Worm (Caenorhabditis elegans): Measurements from ENCODE around the gene srh-271.
A peak's percentile ranks its signal among the peaks of the same experiment; 100 is the strongest.

The srh-271 gene

ce11 chrV:2608352-2608751, 13.4 kb downstream of the srh-271 start, which contains the start of gene acr-17:
Gene acr-17, plus strand, starts transcription at chrV:2608652.
- TF ChIP-seq Y53F4B.3 (GFP tag; IDR thresholded peaks at IDR 0.05) (no peak), lir-1 (GFP tag; conservative IDR thresholded peaks at IDR 0.05) (no peak), ztf-22 (GFP tag; optimal IDR thresholded peaks at IDR 0.05) (no peak), repo-1 (tag; optimal IDR thresholded peaks at IDR 0.05) (no peak), lsl-1 (GFP tag; optimal IDR thresholded peaks at IDR 0.05) (no peak), ceh-40 (GFP tag; IDR thresholded peaks at IDR 0.05) (no peak), lag-1 (GFP tag; IDR thresholded peaks at IDR 0.05) (no peak), let-607 (tag; optimal IDR thresholded peaks at IDR 0.05) (no peak), rec-8 (tag; optimal IDR thresholded peaks at IDR 0.05) (no peak), somi-1 (GFP tag; optimal IDR thresholded peaks at IDR 0.05) (no peak), mcd-1 (GFP tag; IDR thresholded peaks at IDR 0.05) (no peak), ztf-28 (GFP tag; IDR thresholded peaks at IDR 0.05) (no peak), F57A8.1 (GFP tag; optimal IDR thresholded peaks at IDR 0.05) (no peak), B0035.1 (tag; optimal IDR thresholded peaks at IDR 0.05) (no peak), ztf-25 (GFP tag; IDR thresholded peaks at IDR 0.05) (no peak), K12H6.12 (tag; optimal IDR thresholded peaks at IDR 0.05) (no peak), snpc-4 (GFP tag; optimal IDR thresholded peaks at IDR 0.05) (no peak), snpc-4 (tag; optimal IDR thresholded peaks at IDR 0.05) (no peak), efl-1 (GFP tag; optimal IDR thresholded peaks at IDR 0.05) (no peak), ccch-3 (GFP tag; optimal IDR thresholded peaks at IDR 0.05) (no peak), aptf-3 (GFP tag; IDR thresholded peaks at IDR 0.05) (no peak)

DNA sequence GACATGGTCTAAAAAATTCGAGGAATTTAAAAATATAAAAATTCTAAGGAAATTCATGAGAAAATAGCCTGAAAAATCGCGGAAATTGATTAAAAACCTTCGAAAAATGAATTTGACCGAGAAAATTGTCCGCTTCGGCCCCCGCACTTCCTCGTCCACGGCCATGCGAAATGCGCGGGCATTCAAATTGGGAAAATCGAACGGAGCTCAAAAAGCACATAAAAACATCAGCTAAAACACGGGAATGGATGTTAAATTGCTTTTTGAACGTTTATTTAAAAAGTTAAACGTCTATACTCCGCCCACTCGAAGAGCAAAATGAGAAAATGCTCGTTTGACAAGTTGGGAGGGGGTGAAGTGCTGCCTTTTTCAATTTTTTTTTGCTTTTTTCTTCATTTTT, 18.7 kb downstream of the srh-271 start, which contains the start of gene F53E10.6:
Gene F53E10.6 (minus strand): TSS at position 8 of the 400 bp plus-strand sequence.
- TF ChIP-seq mcd-1 (GFP tag; IDR thresholded peaks at IDR 0.05): peak; percentile 71
- TF ChIP-seq F23B12.7 (tag; optimal IDR thresholded peaks at IDR 0.05; ENCODE audit: insufficient read depth): peak; percentile 2
- 0 out of 2 replicates have a peak, but pooled peaks have one; percentile 24 for TF ChIP-seq lir-1 (GFP tag; conservative IDR thresholded peaks at IDR 0.05)
- 0 out of 2 replicates have a peak, but pooled peaks have one; percentile 9 for TF ChIP-seq ztf-28 (GFP tag; IDR thresholded peaks at IDR 0.05)
- TF ChIP-seq efl-1 (GFP tag; optimal IDR thresholded peaks at IDR 0.05): peak; percentile 58
- TF ChIP-seq rcor-1 (GFP tag; IDR thresholded peaks at IDR 0.05): peak; percentile 34; the same call in 1 of the 2 replicates
- TF ChIP-seq nfya-2 (GFP tag; IDR thresholded peaks at IDR 0.05): no peak
- no peak for TF ChIP-seq mel-28 (tag; optimal IDR thresholded peaks at IDR 0.05; ENCODE audit: borderline replicate concordance)
- TF ChIP-seq madf-6 (GFP tag; IDR thresholded peaks at IDR 0.05): peak; percentile 62
- peak; percentile 86 for TF ChIP-seq lin-54 (GFP tag; optimal IDR thresholded peaks at IDR 0.05)
- TF ChIP-seq ceh-27 (GFP tag; optimal IDR thresholded peaks at IDR 0.05): peak; percentile 62
- no peak for TF ChIP-seq ztf-3 (GFP tag; optimal IDR thresholded peaks at IDR 0.05)
- peak; percentile 30 for TF ChIP-seq lsl-1 (GFP tag; optimal IDR thresholded peaks at IDR 0.05)
- TF ChIP-seq dpl-1 (GFP tag; optimal IDR thresholded peaks at IDR 0.05): peak; percentile 69
- TF ChIP-seq F33H1.4 (GFP tag; IDR thresholded peaks at IDR 0.05): peak; percentile 38
- TF ChIP-seq D2030.7 (GFP tag; IDR thresholded peaks at IDR 0.05): 0 out of 2 replicates have a peak, but pooled peaks have one; percentile 23
- TF ChIP-seq zfh-2 (GFP tag; conservative IDR thresholded peaks at IDR 0.05): no peak
- TF ChIP-seq unc-130 (GFP tag; optimal IDR thresholded peaks at IDR 0.05): peak; percentile 37
- no peak for TF ChIP-seq B0019.2 (GFP tag; conservative IDR thresholded peaks at IDR 0.05)
- peak in 1 of 3 experiments; percentile 65 for TF ChIP-seq lin-35 (GFP tag; optimal IDR thresholded peaks at IDR 0.05)
- peak; percentile 55; the same call in 1 of the 2 replicates for TF ChIP-seq dox-1 (GFP tag; IDR thresholded peaks at IDR 0.05)
